Worm (Caenorhabditis elegans) whole organism, mixed stage, embryonic: ENCODE data around the gene Y82E9BL.3.

Experiments used
- lin-13 ChIP-seq: fragments of 150-350 bp; optimal IDR thresholded peaks from 2 replicates; lab custom pipeline; 2014; ENCODE audit warnings: missing biosample characterization, missing genetic modification characterization
- lin-32 ChIP-seq: fragments of 200-800 bp; sonication (Bioruptor generic); optimal IDR thresholded peaks from 2 replicates; lab custom pipeline; 2018; ENCODE audit warnings: mild to moderate bottlenecking, missing genetic modification characterization, missing compliant biosample characterization
- mab-5 ChIP-seq: fragments of 150-350 bp; optimal IDR thresholded peaks from 2 replicates; lab custom pipeline; 2014; ENCODE audit warnings: missing biosample characterization, missing genetic modification characterization
- mep-1 ChIP-seq: fragments of 150-350 bp; optimal IDR thresholded peaks from 2 replicates; lab custom pipeline; 2017; ENCODE audit warnings: missing biosample characterization, missing genetic modification reagents, missing genetic modification characterization, inconsistent platforms
- nhr-12 ChIP-seq: fragments of 150-350 bp; optimal IDR thresholded peaks from 2 replicates; lab custom pipeline; 2014; ENCODE audit warnings: missing biosample characterization, missing genetic modification characterization
- nhr-237 ChIP-seq: fragments of 150-350 bp; optimal IDR thresholded peaks from 2 replicates; lab custom pipeline; 2014; ENCODE audit warnings: missing biosample characterization, missing genetic modification characterization
- nhr-76 ChIP-seq: sonication (generic microtip); optimal IDR thresholded peaks from 2 replicates; lab custom pipeline; 2017; ENCODE audit warnings: missing biosample characterization, missing genetic modification characterization
- pha-4 ChIP-seq: fragments of 150-350 bp; optimal IDR thresholded peaks from 2 replicates; lab custom pipeline; 2018; ENCODE audit warnings: missing biosample characterization, missing genetic modification reagents, missing genetic modification characterization
- sptf-1 ChIP-seq: sonication (generic microtip); optimal IDR thresholded peaks from 2 replicates; lab custom pipeline; 2017; ENCODE audit warnings: mild to moderate bottlenecking, missing genetic modification characterization, moderate library complexity, missing compliant biosample characterization
- tbx-8 ChIP-seq: fragments of 200-800 bp; sonication (Bioruptor generic); optimal IDR thresholded peaks from 2 replicates; lab custom pipeline; 2018; ENCODE audit warnings: mild to moderate bottlenecking, missing genetic modification characterization, moderate library complexity, missing compliant biosample characterization
- unc-39 ChIP-seq: fragments of 150-350 bp; optimal IDR thresholded peaks from 2 replicates; lab custom pipeline; 2014; ENCODE audit warnings: missing biosample characterization, missing genetic modification characterization
- unc-62 ChIP-seq: fragments of 150-350 bp; optimal IDR thresholded peaks from 2 replicates; lab custom pipeline; 2014; ENCODE audit warnings: missing biosample characterization, missing genetic modification reagents, missing genetic modification characterization

DNA sequence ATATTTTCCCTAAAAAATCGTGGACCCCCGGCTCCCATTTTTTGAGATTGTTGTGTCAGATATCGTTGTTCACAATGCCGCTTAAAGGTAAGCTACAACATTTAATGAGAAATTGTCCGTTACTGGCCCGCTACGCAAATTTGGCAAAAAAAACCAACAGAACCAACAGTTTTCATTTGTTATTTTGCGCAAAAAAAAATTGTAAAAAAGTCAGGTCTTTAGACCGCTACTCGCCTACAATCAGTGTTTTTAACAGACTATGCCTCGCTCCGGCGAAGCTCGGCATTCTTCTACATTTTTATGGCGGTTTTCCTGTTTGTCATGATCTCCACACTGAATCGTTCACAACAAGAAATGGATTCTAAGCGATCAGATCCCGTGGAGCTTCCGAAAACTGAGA, 41.8 kb downstream of the Y82E9BL.3 start, which contains the start of gene Y82E9BL.12:
- no peak for TF ChIP-seq nhr-237 (tag; lab: Kevin White, UChicago)
- no peak for TF ChIP-seq nhr-12 (tag; lab: Kevin White, UChicago)
- no peak for TF ChIP-seq lin-32 (GFP tag; lab: Kevin White, UChicago)
- no peak for TF ChIP-seq nhr-76 (tag; lab: Kevin White, UChicago)
- no peak for TF ChIP-seq unc-39 (tag; lab: Kevin White, UChicago)
- no peak for TF ChIP-seq tbx-8 (GFP tag; lab: Kevin White, UChicago)
- TF ChIP-seq lin-13 (tag; lab: Kevin White, UChicago), result no peak
- TF ChIP-seq mep-1 (tag; lab: Kevin White, UChicago), result no peak
- no peak for TF ChIP-seq unc-62 (GFP tag; lab: Kevin White, UChicago)
- TF ChIP-seq sptf-1, result no peak
- TF ChIP-seq pha-4 (tag; lab: Kevin White, UChicago), result no peak
- TF ChIP-seq mab-5 (tag; lab: Kevin White, UChicago), result no peak
